Fruit fly (Drosophila melanogaster) whole organism, embryonic: ENCODE results near the gene CG31922.

ENCODE experiments used
- Asciz ChIP-seq: fragments of 200-800 bp; sonication (Bioruptor generic); optimal IDR thresholded peaks from 2 replicates; lab custom pipeline; 2017; ENCODE audit warnings: missing biosample characterization, mild to moderate bottlenecking, missing genetic modification characterization, missing genetic modification reagents
- Blimp-1 ChIP-seq: fragments of 200-800 bp; sonication (Bioruptor generic); optimal IDR thresholded peaks from 3 replicates; lab custom pipeline; 2018; ENCODE audit warnings: missing biosample characterization, missing genetic modification characterization, mild to moderate bottlenecking, moderate library complexity, missing genetic modification reagents
- CG10462 ChIP-seq: fragments of 200-800 bp; sonication (Bioruptor generic); optimal IDR thresholded peaks from 2 replicates; lab custom pipeline; 2016; ENCODE audit warnings: missing biosample characterization, missing genetic modification characterization
- CG12219 ChIP-seq: fragments of 200-800 bp; sonication (Bioruptor generic); optimal IDR thresholded peaks from 3 replicates; lab custom pipeline; 2018; ENCODE audit warnings: missing biosample characterization, mild to moderate bottlenecking, missing genetic modification characterization
- CG12299 ChIP-seq: fragments of 200-800 bp; sonication (Bioruptor generic); optimal IDR thresholded peaks from 2 replicates; lab custom pipeline; 2018; ENCODE audit warnings: missing biosample characterization, mild to moderate bottlenecking, missing genetic modification characterization
- CG14667 ChIP-seq: fragments of 200-800 bp; sonication (Bioruptor generic); IDR thresholded peaks from 2 replicates; pipeline ENCODE4 v1.3.6; 2022; ENCODE audit warnings: missing biosample characterization, missing genetic modification characterization
- CG14710 ChIP-seq: fragments of 200-800 bp; sonication (Bioruptor generic); optimal IDR thresholded peaks from 3 replicates; lab custom pipeline; 2019; ENCODE audit warnings: missing biosample characterization, mild to moderate bottlenecking, missing genetic modification characterization, moderate library complexity
- CG16813 ChIP-seq: fragments of 200-800 bp; sonication (Bioruptor generic); IDR thresholded peaks from 3 replicates; pipeline ENCODE4 v1.3.6; 2022; ENCODE audit warnings: missing biosample characterization, missing genetic modification characterization; ENCODE audit not compliant: partially characterized antibody
- CG17328 ChIP-seq: fragments of 200-800 bp; sonication (Bioruptor generic); IDR thresholded peaks from 2 replicates; pipeline ENCODE4 v1.3.6; 2022; ENCODE audit warnings: missing biosample characterization, missing genetic modification characterization
- CG17359 ChIP-seq: fragments of 200-800 bp; sonication (Bioruptor generic); optimal IDR thresholded peaks from 3 replicates; lab custom pipeline; 2018; ENCODE audit warnings: missing biosample characterization, mild to moderate bottlenecking, missing genetic modification characterization, moderate library complexity
- CG1832 ChIP-seq: fragments of 200-800 bp; sonication (Bioruptor generic); optimal IDR thresholded peaks from 2 replicates; lab custom pipeline; 2017; ENCODE audit warnings: missing biosample characterization, mild to moderate bottlenecking, missing genetic modification characterization, inconsistent platforms
- CG2116 ChIP-seq: fragments of 200-800 bp; sonication (Bioruptor generic); optimal IDR thresholded peaks from 3 replicates; lab custom pipeline; 2018; ENCODE audit warnings: missing biosample characterization, mild to moderate bottlenecking, missing genetic modification characterization
- CG32772 ChIP-seq: fragments of 200-800 bp; sonication (Bioruptor generic); IDR thresholded peaks from 2 replicates; pipeline ENCODE4 v1.3.6; 2022; ENCODE audit warnings: missing biosample characterization, missing genetic modification characterization
- CG3281 ChIP-seq: fragments of 200-800 bp; sonication (Bioruptor generic); optimal IDR thresholded peaks from 3 replicates; lab custom pipeline; 2017; ENCODE audit warnings: missing biosample characterization, mild to moderate bottlenecking, missing genetic modification characterization
- CG42726 ChIP-seq: fragments of 200-800 bp; sonication (Bioruptor generic); IDR thresholded peaks from 2 replicates; pipeline ENCODE4 v1.3.6; 2022; ENCODE audit warnings: missing biosample characterization, missing genetic modification characterization; ENCODE audit not compliant: partially characterized antibody
- CG4360 ChIP-seq: fragments of 200-800 bp; sonication (Bioruptor generic); IDR thresholded peaks from 2 replicates; pipeline ENCODE4 v1.3.6; 2022; ENCODE audit warnings: missing biosample characterization, missing genetic modification characterization
- CG4404 ChIP-seq: fragments of 200-800 bp; sonication (Bioruptor generic); IDR thresholded peaks from 2 replicates; pipeline ENCODE4 v1.3.6; 2022; ENCODE audit warnings: missing biosample characterization, missing genetic modification characterization
- CG6683 ChIP-seq: fragments of 200-800 bp; sonication (Bioruptor generic); optimal IDR thresholded peaks from 2 replicates; lab custom pipeline; 2017; ENCODE audit warnings: missing biosample characterization, mild to moderate bottlenecking, missing genetic modification characterization, missing genetic modification reagents
- CG8089 ChIP-seq: fragments of 200-800 bp; sonication (Bioruptor generic); optimal IDR thresholded peaks from 3 replicates; lab custom pipeline; 2016; ENCODE audit warnings: missing biosample characterization, missing genetic modification characterization
- CG8944 ChIP-seq: fragments of 200-800 bp; sonication (Bioruptor generic); optimal IDR thresholded peaks from 3 replicates; lab custom pipeline; 2016; ENCODE audit warnings: missing biosample characterization, missing genetic modification characterization
- CrebB ChIP-seq: fragments of 200-800 bp; sonication (Bioruptor generic); optimal IDR thresholded peaks from 3 replicates; lab custom pipeline; 2018; ENCODE audit warnings: missing biosample characterization, mild to moderate bottlenecking, missing genetic modification characterization
- Dip3 ChIP-seq: fragments of 200-800 bp; sonication (Bioruptor generic); optimal IDR thresholded peaks from 3 replicates; lab custom pipeline; 2016; ENCODE audit warnings: missing biosample characterization, missing genetic modification characterization
- E2f2 ChIP-seq: fragments of 200-800 bp; sonication (Bioruptor generic); IDR thresholded peaks from 2 replicates; pipeline ENCODE4 v1.3.6; 2022; ENCODE audit warnings: missing biosample characterization, missing genetic modification characterization
- Hr3 ChIP-seq: fragments of 200-800 bp; sonication (Bioruptor generic); optimal IDR thresholded peaks from 3 replicates; lab custom pipeline; 2016; ENCODE audit warnings: missing biosample characterization, missing genetic modification characterization
- Lhr ChIP-seq: fragments of 200-800 bp; sonication (Bioruptor generic); optimal IDR thresholded peaks from 3 replicates; lab custom pipeline; 2017; ENCODE audit warnings: mild to moderate bottlenecking, missing biosample characterization, missing genetic modification reagents, missing genetic modification characterization
- TFAM ChIP-seq: fragments of 200-800 bp; sonication (Bioruptor generic); optimal IDR thresholded peaks from 2 replicates; lab custom pipeline; 2017; ENCODE audit warnings: missing biosample characterization, missing genetic modification characterization, inconsistent platforms
- Tbp ChIP-seq: fragments of >200 bp; optimal IDR thresholded peaks from 2 replicates; lab custom pipeline; 2018; ENCODE audit warnings: missing biosample characterization, missing genetic modification characterization
- YL-1 ChIP-seq: fragments of 200-800 bp; sonication (Bioruptor generic); optimal IDR thresholded peaks from 3 replicates; lab custom pipeline; 2017; ENCODE audit warnings: missing biosample characterization, mild to moderate bottlenecking, missing genetic modification characterization
- ac ChIP-seq: fragments of 200-800 bp; sonication (Bioruptor generic); optimal IDR thresholded peaks from 3 replicates; lab custom pipeline; 2017; ENCODE audit warnings: missing biosample characterization, mild to moderate bottlenecking, missing genetic modification characterization
- cad ChIP-seq: fragments of >200 bp; optimal IDR thresholded peaks from 2 replicates; lab custom pipeline; 2017; ENCODE audit warnings: missing biosample characterization, missing genetic modification characterization
- cato ChIP-seq: fragments of 200-800 bp; sonication (Bioruptor generic); optimal IDR thresholded peaks from 2 replicates; lab custom pipeline; 2016; ENCODE audit warnings: missing biosample characterization, missing genetic modification characterization, borderline replicate concordance
- chinmo ChIP-seq: fragments of 200-800 bp; sonication (Bioruptor generic); IDR thresholded peaks from 4 replicates; pipeline ENCODE4 v1.3.6; 2022; ENCODE audit warnings: missing biosample characterization, missing genetic modification characterization; ENCODE audit not compliant: partially characterized antibody
- crc ChIP-seq: fragments of 200-800 bp; sonication (Bioruptor generic); optimal IDR thresholded peaks from 2 replicates; lab custom pipeline; 2016; ENCODE audit warnings: missing biosample characterization, missing genetic modification characterization
- cwo ChIP-seq: fragments of 200-800 bp; sonication (Bioruptor generic); optimal IDR thresholded peaks from 3 replicates; lab custom pipeline; 2017; ENCODE audit warnings: missing biosample characterization, missing genetic modification characterization, mild to moderate bottlenecking, moderate library complexity, missing genetic modification reagents
- gcm2 ChIP-seq: fragments of 200-800 bp; sonication (Bioruptor generic); optimal IDR thresholded peaks from 2 replicates; lab custom pipeline; 2016; ENCODE audit warnings: missing biosample characterization, missing genetic modification characterization
- grn ChIP-seq: fragments of 200-800 bp; sonication (Bioruptor generic); optimal IDR thresholded peaks from 3 replicates; lab custom pipeline; 2017; ENCODE audit warnings: missing biosample characterization, missing genetic modification characterization
- jumu ChIP-seq: fragments of 200-800 bp; sonication (Bioruptor generic); optimal IDR thresholded peaks from 3 replicates; lab custom pipeline; 2016; ENCODE audit warnings: missing biosample characterization, missing genetic modification characterization
- luna ChIP-seq: fragments of 200-800 bp; sonication (Bioruptor generic); optimal IDR thresholded peaks from 2 replicates; lab custom pipeline; 2016; ENCODE audit warnings: missing biosample characterization, missing genetic modification characterization
- mld ChIP-seq: fragments of 200-800 bp; sonication (Bioruptor generic); IDR thresholded peaks from 3 replicates; pipeline ENCODE4 v1.3.6; 2022; ENCODE audit warnings: missing biosample characterization, missing genetic modification characterization; ENCODE audit not compliant: partially characterized antibody
- nom ChIP-seq: fragments of 200-800 bp; sonication (Bioruptor generic); optimal IDR thresholded peaks from 2 replicates; lab custom pipeline; 2017; ENCODE audit warnings: missing biosample characterization, missing genetic modification characterization, mild to moderate bottlenecking, moderate library complexity, missing genetic modification reagents
- oc ChIP-seq: fragments of 200-800 bp; sonication (Bioruptor generic); optimal IDR thresholded peaks from 2 replicates; lab custom pipeline; 2018; ENCODE audit warnings: missing biosample characterization, mild to moderate bottlenecking, missing genetic modification characterization, moderate library complexity
- onecut ChIP-seq: fragments of 200-800 bp; sonication (Bioruptor generic); IDR thresholded peaks from 2 replicates; pipeline ENCODE4 v1.3.6; 2022; ENCODE audit warnings: missing biosample characterization, missing genetic modification characterization
- peb ChIP-seq: fragments of 200-800 bp; sonication (Bioruptor generic); IDR thresholded peaks from 2 replicates; pipeline ENCODE4 v1.3.6; 2022; ENCODE audit warnings: missing biosample characterization, missing genetic modification characterization
- phol ChIP-seq: fragments of 200-800 bp; sonication (Bioruptor generic); optimal IDR thresholded peaks from 3 replicates; lab custom pipeline; 2018; ENCODE audit warnings: missing biosample characterization, mild to moderate bottlenecking, missing genetic modification characterization, moderate library complexity
- pum ChIP-seq: fragments of 200-800 bp; sonication (Bioruptor generic); optimal IDR thresholded peaks from 2 replicates; lab custom pipeline; 2016; ENCODE audit warnings: missing biosample characterization, missing genetic modification characterization
- ro ChIP-seq: fragments of 200-800 bp; sonication (Bioruptor generic); IDR thresholded peaks from 2 replicates; pipeline ENCODE4 v1.3.6; 2022; ENCODE audit warnings: missing biosample characterization, missing genetic modification characterization
- schlank ChIP-seq: fragments of 200-800 bp; sonication (Bioruptor generic); optimal IDR thresholded peaks from 2 replicates; lab custom pipeline; 2018; ENCODE audit warnings: missing biosample characterization, mild to moderate bottlenecking, missing genetic modification characterization
- slou ChIP-seq: fragments of 200-800 bp; sonication (Bioruptor generic); optimal IDR thresholded peaks from 3 replicates; lab custom pipeline; 2016; ENCODE audit warnings: missing biosample characterization, missing genetic modification characterization
- sqz ChIP-seq: fragments of 200-800 bp; sonication (Bioruptor generic); optimal IDR thresholded peaks from 3 replicates; lab custom pipeline; 2018; ENCODE audit warnings: missing biosample characterization, mild to moderate bottlenecking, missing genetic modification characterization
- usp ChIP-seq: fragments of >200 bp; optimal IDR thresholded peaks from 2 replicates; lab custom pipeline; 2017; ENCODE audit warnings: missing biosample characterization, missing genetic modification characterization
- vfl ChIP-seq: fragments of 200-800 bp; sonication (Bioruptor generic); optimal IDR thresholded peaks from 2 replicates; lab custom pipeline; 2016; ENCODE audit warnings: missing biosample characterization, missing genetic modification characterization

CG31922 gene

DNA sequence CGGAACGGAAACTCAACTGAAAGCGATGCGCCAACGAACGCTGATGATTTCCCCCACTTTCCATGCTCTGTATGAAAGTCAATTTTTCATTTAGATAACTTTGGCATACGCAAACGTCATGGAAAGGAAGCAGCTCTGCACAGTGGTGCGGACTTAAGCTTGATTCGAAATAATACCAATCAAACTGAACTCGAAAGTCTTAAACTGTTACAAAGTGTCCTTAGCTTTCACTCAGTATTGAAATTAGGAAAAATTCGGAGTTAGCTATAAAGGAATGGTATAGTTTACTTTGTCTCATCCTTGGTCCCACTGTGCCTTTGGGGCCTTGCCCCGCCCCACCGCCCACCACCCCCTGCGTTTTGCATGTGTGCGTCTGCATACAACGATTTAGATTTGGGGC lies 37.5 kb downstream of the CG31922 start (continued):
- no peak for TF ChIP-seq CG6683 (GFP tag; lab: Kevin White, UChicago)
- TF ChIP-seq Lhr (GFP tag; lab: Kevin White, UChicago): no peak
- no peak for TF ChIP-seq ro (GFP tag; lab: Robert Waterston, UW)
- peak; percentile 27 for TF ChIP-seq CG8944 (GFP tag; lab: Kevin White, UChicago)
- peak; percentile 29 for TF ChIP-seq cwo
- no peak for TF ChIP-seq CG8089 (GFP tag; lab: Kevin White, UChicago)
- TF ChIP-seq CG3281 (GFP tag; lab: Kevin White, UChicago): peak; percentile 55
- peak; percentile 46; the same call in 1 of the 2 replicates for TF ChIP-seq CG17328 (GFP tag; lab: Robert Waterston, UW)
- no peak for TF ChIP-seq luna (GFP tag; lab: Kevin White, UChicago)
- TF ChIP-seq CG42726 (GFP tag; lab: Robert Waterston, UW): no peak
- no peak for TF ChIP-seq crc (GFP tag; lab: Kevin White, UChicago)
- no peak for TF ChIP-seq TFAM (GFP tag; lab: Kevin White, UChicago)
- TF ChIP-seq CG32772: peak; percentile 52
- peak; percentile 54 for TF ChIP-seq CrebB (tag; lab: Kevin White, UChicago)
- TF ChIP-seq CG2116 (GFP tag; lab: Kevin White, UChicago): no peak
- peak; percentile 20 for TF ChIP-seq vfl
- TF ChIP-seq E2f2 (GFP tag; lab: Robert Waterston, UW): peak; percentile 43; the same call in 1 of the 2 replicates
- peak; percentile 31 for TF ChIP-seq CG12219 (GFP tag; lab: Kevin White, UChicago)
- TF ChIP-seq CG12299 (tag; lab: Kevin White, UChicago): peak; percentile 42
- peak; percentile 28; the same call in 1 of the 2 replicates for TF ChIP-seq CG14667 (GFP tag; lab: Robert Waterston, UW)
- no peak for TF ChIP-seq oc
- TF ChIP-seq cato: no peak
- peak; percentile 38 for TF ChIP-seq CG17359 (tag; lab: Kevin White, UChicago)
- TF ChIP-seq mld (GFP tag; lab: Robert Waterston, UW): no peak
- no peak for TF ChIP-seq CG1832 (GFP tag; lab: Kevin White, UChicago)
- no peak for TF ChIP-seq chinmo
- peak; percentile 18 for TF ChIP-seq Hr3 (GFP tag; lab: Kevin White, UChicago)
- TF ChIP-seq CG10462: no peak
- TF ChIP-seq CG14710: no peak
- TF ChIP-seq sqz (GFP tag; lab: Kevin White, UChicago): no peak
- TF ChIP-seq ac (GFP tag; lab: Kevin White, UChicago): no peak
- TF ChIP-seq CG4404: no peak
- no peak for TF ChIP-seq Asciz (GFP tag; lab: Kevin White, UChicago)
- TF ChIP-seq schlank (tag; lab: Kevin White, UChicago): no peak
- no peak for TF ChIP-seq CG4360
- TF ChIP-seq slou (GFP tag; lab: Kevin White, UChicago): peak; percentile 4
- peak; percentile 24 for TF ChIP-seq Dip3
- TF ChIP-seq jumu (GFP tag; lab: Kevin White, UChicago): no peak
- no peak for TF ChIP-seq gcm2 (GFP tag; lab: Kevin White, UChicago)
- TF ChIP-seq usp (GFP tag; lab: Kevin White, UChicago): no peak
- no peak for TF ChIP-seq CG16813 (GFP tag; lab: Robert Waterston, UW)
- no peak for TF ChIP-seq nom (GFP tag; lab: Kevin White, UChicago)
- TF ChIP-seq grn (GFP tag; lab: Kevin White, UChicago): no peak
- TF ChIP-seq Blimp-1 (GFP tag; lab: Kevin White, UChicago): peak; percentile 30
- no peak for TF ChIP-seq Tbp (GFP tag; lab: Kevin White, UChicago)
- no peak for TF ChIP-seq pum
- TF ChIP-seq YL-1 (GFP tag; lab: Kevin White, UChicago): no peak
- no peak for TF ChIP-seq peb
- peak; percentile 12 for TF ChIP-seq phol (tag; lab: Kevin White, UChicago)
- no peak for TF ChIP-seq cad (GFP tag; lab: Kevin White, UChicago)
- TF ChIP-seq onecut (GFP tag; lab: Robert Waterston, UW): peak; percentile 51
